Fruit fly (Drosophila melanogaster) whole organism, prepupa: ENCODE results near the gene CG45544.
A peak's percentile ranks its signal among the peaks of the same experiment; 100 is the strongest.

ENCODE experiments used
- Blimp-1 ChIP-seq: fragments of 200-800 bp; sonication (Bioruptor generic); optimal IDR thresholded peaks from 3 replicates; lab custom pipeline; 2017; ENCODE audit warnings: missing biosample characterization, missing genetic modification characterization, mild to moderate bottlenecking, moderate library complexity, missing genetic modification reagents
- CG10631 ChIP-seq: fragments of 200-800 bp; sonication (Bioruptor generic); optimal IDR thresholded peaks from 2 replicates; lab custom pipeline; 2016; ENCODE audit warnings: missing biosample characterization, missing genetic modification characterization
- CG11294 ChIP-seq: fragments of 200-800 bp; sonication (Bioruptor generic); IDR thresholded peaks from 2 replicates; pipeline ENCODE4 v1.3.6; 2022; ENCODE audit warnings: missing biosample characterization, missing genetic modification characterization
- CG11902 ChIP-seq: fragments of 200-800 bp; sonication (Bioruptor generic); optimal IDR thresholded peaks from 3 replicates; lab custom pipeline; 2016; ENCODE audit warnings: missing biosample characterization, missing genetic modification characterization
- CG15336 ChIP-seq: fragments of 200-800 bp; sonication (Bioruptor generic); IDR thresholded peaks from 2 replicates; pipeline ENCODE4 v1.3.6; 2022; ENCODE audit warnings: missing biosample characterization, missing genetic modification characterization
- CG1621 ChIP-seq: fragments of 200-800 bp; sonication (Bioruptor generic); optimal IDR thresholded peaks from 3 replicates; lab custom pipeline; 2018; ENCODE audit warnings: missing biosample characterization, mild to moderate bottlenecking, missing genetic modification characterization
- CG16779 ChIP-seq: fragments of 200-800 bp; sonication (Bioruptor generic); optimal IDR thresholded peaks from 3 replicates; lab custom pipeline; 2017; ENCODE audit warnings: missing biosample characterization, mild to moderate bottlenecking, missing genetic modification characterization
- CG3032 ChIP-seq: fragments of 200-800 bp; optimal IDR thresholded peaks from 2 replicates; lab custom pipeline; 2019; ENCODE audit warnings: missing biosample characterization, mild to moderate bottlenecking, missing genetic modification characterization, moderate library complexity
- CG31627 ChIP-seq: fragments of 200-800 bp; sonication (Bioruptor generic); optimal IDR thresholded peaks from 3 replicates; lab custom pipeline; 2016; ENCODE audit warnings: missing biosample characterization, missing genetic modification characterization
- CG34406 ChIP-seq: fragments of 200-800 bp; sonication (Bioruptor generic); optimal IDR thresholded peaks from 3 replicates; lab custom pipeline; 2016; ENCODE audit warnings: missing biosample characterization, missing genetic modification characterization
- CG3919 ChIP-seq: fragments of 200-800 bp; sonication (Bioruptor generic); optimal IDR thresholded peaks from 3 replicates; lab custom pipeline; 2016; ENCODE audit warnings: missing biosample characterization, missing genetic modification characterization
- CG4318 ChIP-seq: fragments of 200-800 bp; sonication (Bioruptor generic); optimal IDR thresholded peaks from 3 replicates; lab custom pipeline; 2017; ENCODE audit warnings: missing biosample characterization, mild to moderate bottlenecking, missing genetic modification characterization
- CG6163 ChIP-seq: fragments of 200-800 bp; sonication (Bioruptor generic); IDR thresholded peaks from 3 replicates; pipeline ENCODE4 v1.3.6; 2022; ENCODE audit warnings: missing biosample characterization, missing genetic modification characterization
- CG6276 ChIP-seq: fragments of 200-800 bp; sonication (Bioruptor generic); optimal IDR thresholded peaks from 2 replicates; lab custom pipeline; 2017; ENCODE audit warnings: missing biosample characterization, mild to moderate bottlenecking, missing genetic modification characterization
- CG6792 ChIP-seq: fragments of 200-800 bp; sonication (Bioruptor generic); optimal IDR thresholded peaks from 3 replicates; lab custom pipeline; 2016; ENCODE audit warnings: missing biosample characterization, missing genetic modification characterization
- CG6808 ChIP-seq: fragments of 200-800 bp; sonication (Bioruptor generic); optimal IDR thresholded peaks from 3 replicates; lab custom pipeline; 2017; ENCODE audit warnings: missing biosample characterization, missing genetic modification characterization, mild to moderate bottlenecking, moderate library complexity, missing genetic modification reagents
- CG7368 ChIP-seq: fragments of 200-800 bp; sonication (Bioruptor generic); optimal IDR thresholded peaks from 3 replicates; lab custom pipeline; 2016; ENCODE audit warnings: missing biosample characterization, missing genetic modification characterization
- CG8119 ChIP-seq: fragments of 200-800 bp; sonication (Bioruptor generic); IDR thresholded peaks from 3 replicates; pipeline ENCODE4 v1.3.6; 2022; ENCODE audit warnings: missing biosample characterization, missing genetic modification characterization
- CG8319 ChIP-seq: fragments of 200-800 bp; sonication (Bioruptor generic); optimal IDR thresholded peaks from 3 replicates; lab custom pipeline; 2016; ENCODE audit warnings: missing biosample characterization, missing genetic modification characterization
- CG9139 ChIP-seq: fragments of 200-800 bp; sonication (Bioruptor generic); optimal IDR thresholded peaks from 3 replicates; lab custom pipeline; 2017; ENCODE audit warnings: missing biosample characterization, mild to moderate bottlenecking, missing genetic modification characterization
- Eip78C ChIP-seq: fragments of 200-800 bp; sonication (Bioruptor generic); peaks from one replicate; lab custom pipeline; 2016; ENCODE audit warnings: missing biosample characterization, missing genetic modification characterization
- Ets21C ChIP-seq: fragments of 200-800 bp; sonication (Bioruptor generic); optimal IDR thresholded peaks from 3 replicates; lab custom pipeline; 2016; ENCODE audit warnings: missing biosample characterization, missing genetic modification characterization
- Ets96B ChIP-seq: fragments of 200-800 bp; optimal IDR thresholded peaks from 2 replicates; lab custom pipeline; 2019; ENCODE audit warnings: missing biosample characterization, mild to moderate bottlenecking, missing genetic modification characterization, moderate library complexity
- Gug ChIP-seq: fragments of 200-800 bp; sonication (Bioruptor generic); IDR thresholded peaks from 2 replicates; pipeline ENCODE4 v1.3.6; 2022; ENCODE audit warnings: missing biosample characterization, missing genetic modification characterization
- Lpt ChIP-seq: fragments of 200-800 bp; sonication (Bioruptor generic); optimal IDR thresholded peaks from 3 replicates; lab custom pipeline; 2016; ENCODE audit warnings: missing biosample characterization, missing genetic modification characterization
- OdsH ChIP-seq: fragments of 200-800 bp; sonication (Bioruptor generic); optimal IDR thresholded peaks from 3 replicates; lab custom pipeline; 2016; ENCODE audit warnings: missing biosample characterization, missing genetic modification characterization
- Smox ChIP-seq: fragments of 200-800 bp; sonication (Bioruptor generic); optimal IDR thresholded peaks from 3 replicates; lab custom pipeline; 2016; ENCODE audit warnings: missing biosample characterization, missing genetic modification characterization
- Sox14 ChIP-seq: fragments of 200-800 bp; sonication (Bioruptor generic); optimal IDR thresholded peaks from 3 replicates; lab custom pipeline; 2016; ENCODE audit warnings: missing biosample characterization, missing genetic modification characterization
- Sox15 ChIP-seq: fragments of 200-800 bp; sonication (Bioruptor generic); optimal IDR thresholded peaks from 3 replicates; lab custom pipeline; 2016; ENCODE audit warnings: missing biosample characterization, missing genetic modification characterization
- achi ChIP-seq: fragments of 200-800 bp; sonication (Bioruptor generic); optimal IDR thresholded peaks from 3 replicates; lab custom pipeline; 2016; ENCODE audit warnings: missing biosample characterization, missing genetic modification characterization
- acj6 ChIP-seq: fragments of 200-800 bp; sonication (Bioruptor generic); optimal IDR thresholded peaks from 3 replicates; lab custom pipeline; 2016; ENCODE audit warnings: missing biosample characterization, missing genetic modification characterization
- dac ChIP-seq: fragments of 200-800 bp; sonication (Bioruptor generic); optimal IDR thresholded peaks from 2 replicates; lab custom pipeline; 2017; ENCODE audit warnings: missing biosample characterization, mild to moderate bottlenecking, missing genetic modification characterization
- dsx ChIP-seq: fragments of 200-800 bp; optimal IDR thresholded peaks from 3 replicates; lab custom pipeline; 2019; ENCODE audit warnings: missing biosample characterization, mild to moderate bottlenecking, missing genetic modification characterization, moderate library complexity; ENCODE audit not compliant: poor library complexity, severe bottlenecking
- esn ChIP-seq: fragments of 200-800 bp; sonication (Bioruptor generic); optimal IDR thresholded peaks from 2 replicates; lab custom pipeline; 2016; ENCODE audit warnings: missing biosample characterization, mild to moderate bottlenecking, missing genetic modification characterization, moderate library complexity
- fd59A ChIP-seq: fragments of 200-800 bp; sonication (Bioruptor generic); optimal IDR thresholded peaks from 2 replicates; lab custom pipeline; 2017; ENCODE audit warnings: missing biosample characterization, mild to moderate bottlenecking, missing genetic modification characterization, missing genetic modification reagents
- fd85E ChIP-seq: fragments of 200-800 bp; sonication (Bioruptor generic); optimal IDR thresholded peaks from 3 replicates; lab custom pipeline; 2016; ENCODE audit warnings: missing biosample characterization, missing genetic modification characterization
- fkh ChIP-seq: fragments of 200-800 bp; sonication (Bioruptor generic); optimal IDR thresholded peaks from 3 replicates; lab custom pipeline; 2017; ENCODE audit warnings: missing biosample characterization, mild to moderate bottlenecking, missing genetic modification characterization, moderate library complexity
- lz ChIP-seq: fragments of 200-800 bp; sonication (Bioruptor generic); optimal IDR thresholded peaks from 3 replicates; lab custom pipeline; 2016; ENCODE audit warnings: missing biosample characterization, missing genetic modification characterization
- net ChIP-seq: fragments of 200-800 bp; sonication (Bioruptor generic); optimal IDR thresholded peaks from 3 replicates; lab custom pipeline; 2016; ENCODE audit warnings: missing biosample characterization, missing genetic modification characterization
- pdm3 ChIP-seq: fragments of 200-800 bp; sonication (Bioruptor generic); optimal IDR thresholded peaks from 3 replicates; lab custom pipeline; 2016; ENCODE audit warnings: missing biosample characterization, missing genetic modification characterization
- salr ChIP-seq, 2 experiments: fragments of 200-800 bp; sonication (Bioruptor generic); optimal IDR thresholded peaks; 3 replicates each; lab custom pipeline; 2016 to 2018; ENCODE audit warnings: missing biosample characterization in 2 of 2, missing genetic modification characterization in 2 of 2, mild to moderate bottlenecking in 1 of 2
- ss ChIP-seq, 2 experiments: fragments of 200-800 bp; sonication (Bioruptor generic); optimal IDR thresholded peaks; 2 replicates in 1 of 2; 3 replicates in 1 of 2; lab custom pipeline; 2017 to 2018; ENCODE audit warnings: mild to moderate bottlenecking in 2 of 2, missing biosample characterization in 2 of 2, missing genetic modification characterization in 2 of 2, moderate library complexity in 1 of 2
- svp ChIP-seq: fragments of 200-800 bp; sonication (Bioruptor generic); peaks from one replicate; lab custom pipeline; 2016; ENCODE audit warnings: missing biosample characterization, missing genetic modification characterization
- topi ChIP-seq: fragments of 200-800 bp; sonication (Bioruptor generic); optimal IDR thresholded peaks from 3 replicates; lab custom pipeline; 2016; ENCODE audit warnings: missing biosample characterization, missing genetic modification characterization
- vri ChIP-seq: fragments of 200-800 bp; sonication (Bioruptor generic); optimal IDR thresholded peaks from 3 replicates; lab custom pipeline; 2016; ENCODE audit warnings: missing biosample characterization, mild to moderate bottlenecking, missing genetic modification characterization

Gene CG45544

dm6 chr3R:29279557-29280203 lies 23.4 kb downstream of the CG45544 start (continued):
- TF ChIP-seq CG6163 (GFP tag; lab: Robert Waterston, UW) (no peak; the same call in 2 of the 3 replicates), OdsH (GFP tag; lab: Kevin White, UChicago) (no peak), CG3919 (peak; percentile 70), CG6276 (GFP tag; lab: Kevin White, UChicago) (peak; percentile 39), Smox (GFP tag; lab: Kevin White, UChicago) (no peak), CG11902 (GFP tag; lab: Kevin White, UChicago) (peak; percentile 37), achi (GFP tag; lab: Kevin White, UChicago) (peak; percentile 90), CG3032 (tag; lab: Kevin White, UChicago) (peak; percentile 95), CG34406 (GFP tag; lab: Kevin White, UChicago) (peak; percentile 13), Ets21C (GFP tag; lab: Kevin White, UChicago) (no peak), acj6 (GFP tag; lab: Kevin White, UChicago) (peak; percentile 17), lz (GFP tag; lab: Kevin White, UChicago) (no peak), CG31627 (GFP tag; lab: Kevin White, UChicago) (no peak)

- TF ChIP-seq Gug (GFP tag; lab: Robert Waterston, UW) (peak; percentile 40; the same call in 1 of the 2 replicates), fd85E (GFP tag; lab: Kevin White, UChicago) (no peak), dsx (GFP tag; lab: Kevin White, UChicago) (peak; percentile 67), fkh (GFP tag; lab: Kevin White, UChicago) (no peak), CG3919 (peak; percentile 40), CG7368 (GFP tag; lab: Kevin White, UChicago) (no peak), Ets96B (peak; percentile 70), Sox14 (GFP tag; lab: Kevin White, UChicago) (peak; percentile 65), acj6 (GFP tag; lab: Kevin White, UChicago) (peak; percentile 31), OdsH (GFP tag; lab: Kevin White, UChicago) (peak; percentile 34), topi (GFP tag; lab: Kevin White, UChicago) (no peak), CG11294 (GFP tag; lab: Robert Waterston, UW) (no peak), CG8119 (GFP tag; lab: Robert Waterston, UW) (peak; percentile 80), CG16779 (tag; lab: Kevin White, UChicago) (peak; percentile 47), Sox15 (GFP tag; lab: Kevin White, UChicago) (no peak), fd59A (GFP tag; lab: Kevin White, UChicago) (peak; percentile 49), pdm3 (GFP tag; lab: Kevin White, UChicago) (peak; percentile 38), CG3032 (tag; lab: Kevin White, UChicago) (peak; percentile 63), Blimp-1 (GFP tag; lab: Kevin White, UChicago) (no peak), ss (GFP tag; optimal IDR thresholded peaks at IDR 0.05; lab: Kevin White, UChicago) (peak in 1 of 2 experiments; percentile 43), achi (GFP tag; lab: Kevin White, UChicago) (peak; percentile 32), CG6163 (GFP tag; lab: Robert Waterston, UW) (peak; percentile 38), Lpt (GFP tag; lab: Kevin White, UChicago) (peak; percentile 52), dac (GFP tag; lab: Kevin White, UChicago) (peak; percentile 18), CG9139 (GFP tag; lab: Kevin White, UChicago) (no peak), vri (GFP tag; lab: Kevin White, UChicago) (no peak), CG11902 (GFP tag; lab: Kevin White, UChicago) (no peak), net (GFP tag; lab: Kevin White, UChicago) (peak; percentile 11), CG6808 (GFP tag; lab: Kevin White, UChicago) (peak; percentile 54), salr (GFP tag; optimal IDR thresholded peaks at IDR 0.05; lab: Kevin White, UChicago) (peak in 1 of 2 experiments; percentile 63), Eip78C (GFP tag; lab: Kevin White, UChicago) (peak; percentile 61), Ets21C (GFP tag; lab: Kevin White, UChicago) (no peak), CG6792 (GFP tag; lab: Kevin White, UChicago) (peak; percentile 22), CG4318 (GFP tag; lab: Kevin White, UChicago) (peak; percentile 31), CG8319 (GFP tag; lab: Kevin White, UChicago) (no peak), svp (GFP tag; lab: Kevin White, UChicago) (no peak), CG1621 (tag; lab: Kevin White, UChicago) (peak; percentile 21), esn (no peak), CG15336 (GFP tag; lab: Robert Waterston, UW) (peak; percentile 73), CG10631 (GFP tag; lab: Kevin White, UChicago) (peak; percentile 74)
These were observed 24.6 kb downstream of the CG45544 start for dm6 chr3R:29280633-29281572.
